Worm (Caenorhabditis elegans) whole organism, late embryonic: ENCODE results near the gene Y22D7AL.7.
A peak's percentile ranks its signal among the peaks of the same experiment; 100 is the strongest.

Experiments used
- C08G9.2 ChIP-seq: sonication (generic microtip); optimal IDR thresholded peaks from 2 replicates; lab custom pipeline; 2016; ENCODE audit warnings: mild to moderate bottlenecking, missing genetic modification characterization, moderate library complexity, missing compliant biosample characterization
- F13H6.1 ChIP-seq: sonication (generic microtip); optimal IDR thresholded peaks from 2 replicates; lab custom pipeline; 2016; ENCODE audit warnings: missing genetic modification characterization, missing compliant biosample characterization
- K02D7.2 ChIP-seq: sonication (generic microtip); optimal IDR thresholded peaks from 2 replicates; lab custom pipeline; 2017; ENCODE audit warnings: mild to moderate bottlenecking, missing genetic modification characterization, missing compliant biosample characterization
- T23F11.4 ChIP-seq: fragments of 200-800 bp; sonication (Bioruptor generic); optimal IDR thresholded peaks from 2 replicates; lab custom pipeline; 2018; ENCODE audit warnings: mild to moderate bottlenecking, missing genetic modification characterization, missing compliant biosample characterization
- ahr-1 ChIP-seq: sonication (generic microtip); optimal IDR thresholded peaks from 2 replicates; lab custom pipeline; 2016; ENCODE audit warnings: missing genetic modification characterization, missing compliant biosample characterization
- ama-1 ChIP-seq: fragments of 150-350 bp; optimal IDR thresholded peaks from 2 replicates; lab custom pipeline; 2014
- ceh-14 ChIP-seq: sonication (generic microtip); optimal IDR thresholded peaks from 2 replicates; lab custom pipeline; 2016; ENCODE audit warnings: missing genotype, missing genetic modification characterization, missing compliant biosample characterization
- ceh-18 ChIP-seq: sonication (generic microtip); optimal IDR thresholded peaks from 2 replicates; lab custom pipeline; 2016; ENCODE audit warnings: missing genetic modification characterization, missing compliant biosample characterization
- ceh-19 ChIP-seq: fragments of 200-800 bp; sonication (Bioruptor generic); optimal IDR thresholded peaks from 2 replicates; lab custom pipeline; 2018; ENCODE audit warnings: mild to moderate bottlenecking, missing genetic modification characterization, missing compliant biosample characterization
- ceh-2 ChIP-seq: sonication (generic microtip); optimal IDR thresholded peaks from 2 replicates; lab custom pipeline; 2016; ENCODE audit warnings: missing genotype, missing genetic modification characterization, missing compliant biosample characterization
- ceh-22 ChIP-seq: sonication (generic microtip); optimal IDR thresholded peaks from 2 replicates; lab custom pipeline; 2017; ENCODE audit warnings: missing biosample characterization, missing genetic modification characterization
- ceh-24 ChIP-seq: sonication (generic microtip); optimal IDR thresholded peaks from 2 replicates; lab custom pipeline; 2016; ENCODE audit warnings: mild to moderate bottlenecking, missing genetic modification characterization, missing compliant biosample characterization
- ceh-30 ChIP-seq: fragments of 150-350 bp; optimal IDR thresholded peaks from 2 replicates; lab custom pipeline; 2014; ENCODE audit warnings: missing biosample characterization, missing genetic modification characterization
- ceh-31 ChIP-seq: sonication (generic microtip); optimal IDR thresholded peaks from 2 replicates; lab custom pipeline; 2016; ENCODE audit warnings: missing genetic modification characterization, missing compliant biosample characterization
- ceh-34 ChIP-seq: sonication (generic microtip); optimal IDR thresholded peaks from 2 replicates; lab custom pipeline; 2016; ENCODE audit warnings: mild to moderate bottlenecking, missing genetic modification characterization, missing compliant biosample characterization
- ceh-45 ChIP-seq: fragments of 200-800 bp; sonication (Bioruptor generic); IDR thresholded peaks from 2 replicates; pipeline ENCODE4 v1.3.6; 2022; ENCODE audit warnings: missing genetic modification reagents, missing genetic modification characterization, missing compliant biosample characterization
- ceh-48 ChIP-seq: sonication (generic microtip); optimal IDR thresholded peaks from 2 replicates; lab custom pipeline; 2016; ENCODE audit warnings: missing genetic modification characterization, inconsistent platforms, missing compliant biosample characterization
- ceh-6 ChIP-seq: fragments of 200-800 bp; sonication (Bioruptor generic); optimal IDR thresholded peaks from 2 replicates; lab custom pipeline; 2018; ENCODE audit warnings: mild to moderate bottlenecking, missing genetic modification characterization, missing compliant biosample characterization
- dmd-4 ChIP-seq: sonication (generic microtip); optimal IDR thresholded peaks from 2 replicates; lab custom pipeline; 2016; ENCODE audit warnings: borderline replicate concordance, missing genetic modification characterization, missing compliant biosample characterization
- dve-1 ChIP-seq: sonication (generic microtip); optimal IDR thresholded peaks from 2 replicates; lab custom pipeline; 2017; ENCODE audit warnings: antibody characterized with exemption, mild to moderate bottlenecking, missing genetic modification characterization, missing compliant biosample characterization
- elt-2 ChIP-seq: sonication (generic microtip); optimal IDR thresholded peaks from 2 replicates; lab custom pipeline; 2016; ENCODE audit warnings: missing genetic modification reagents, missing genetic modification characterization, missing compliant biosample characterization
- ets-4 ChIP-seq: sonication (generic microtip); optimal IDR thresholded peaks from 2 replicates; lab custom pipeline; 2016; ENCODE audit warnings: missing genetic modification characterization, missing compliant biosample characterization
- eyg-1 ChIP-seq: sonication (generic microtip); optimal IDR thresholded peaks from 2 replicates; lab custom pipeline; 2016; ENCODE audit warnings: missing genotype, missing genetic modification characterization, missing compliant biosample characterization
- fax-1 ChIP-seq: sonication (generic microtip); optimal IDR thresholded peaks from 2 replicates; lab custom pipeline; 2016; ENCODE audit warnings: missing genotype, missing genetic modification characterization, missing compliant biosample characterization
- fkh-6 ChIP-seq: sonication (generic microtip); optimal IDR thresholded peaks from 2 replicates; lab custom pipeline; 2016; ENCODE audit warnings: missing genetic modification characterization, missing compliant biosample characterization
- hlh-13 ChIP-seq: fragments of 200-800 bp; sonication (Bioruptor generic); optimal IDR thresholded peaks from 2 replicates; lab custom pipeline; 2018; ENCODE audit warnings: mild to moderate bottlenecking, missing genetic modification characterization, missing compliant biosample characterization
- hlh-15 ChIP-seq: sonication (generic microtip); optimal IDR thresholded peaks from 2 replicates; lab custom pipeline; 2016; ENCODE audit warnings: missing genetic modification characterization, missing compliant biosample characterization
- hlh-30 ChIP-seq: sonication (generic microtip); optimal IDR thresholded peaks from 2 replicates; lab custom pipeline; 2017; ENCODE audit warnings: antibody characterized with exemption, missing genetic modification characterization, missing compliant biosample characterization; ENCODE audit not compliant: insufficient read depth
- hlh-6 ChIP-seq: sonication (generic microtip); optimal IDR thresholded peaks from 2 replicates; lab custom pipeline; 2016; ENCODE audit warnings: missing genotype, missing genetic modification characterization, missing compliant biosample characterization
- lim-6 ChIP-seq: sonication (generic microtip); optimal IDR thresholded peaks from 2 replicates; lab custom pipeline; 2016; ENCODE audit warnings: missing genetic modification characterization, missing compliant biosample characterization
- lin-11 ChIP-seq: fragments of 200-800 bp; sonication (Bioruptor generic); optimal IDR thresholded peaks from 2 replicates; lab custom pipeline; 2018; ENCODE audit warnings: mild to moderate bottlenecking, missing genetic modification characterization, missing compliant biosample characterization
- madf-2 ChIP-seq: sonication (generic microtip); optimal IDR thresholded peaks from 2 replicates; lab custom pipeline; 2017; ENCODE audit warnings: missing genetic modification characterization, missing compliant biosample characterization
- mec-3 ChIP-seq: sonication (generic microtip); optimal IDR thresholded peaks from 2 replicates; lab custom pipeline; 2016; ENCODE audit warnings: borderline replicate concordance, missing genetic modification characterization, missing compliant biosample characterization
- nfya-1 ChIP-seq: sonication (generic microtip); optimal IDR thresholded peaks from 2 replicates; lab custom pipeline; 2017; ENCODE audit warnings: missing genetic modification characterization, mild to moderate bottlenecking, missing compliant biosample characterization, antibody characterized with exemption, moderate library complexity
- nhr-232 ChIP-seq: sonication (generic microtip); optimal IDR thresholded peaks from 2 replicates; lab custom pipeline; 2016; ENCODE audit warnings: missing genetic modification characterization, missing compliant biosample characterization
- npax-4 ChIP-seq: sonication (generic microtip); optimal IDR thresholded peaks from 2 replicates; lab custom pipeline; 2016; ENCODE audit warnings: missing genetic modification characterization, missing compliant biosample characterization
- odd-2 ChIP-seq: sonication (generic microtip); optimal IDR thresholded peaks from 2 replicates; lab custom pipeline; 2017; ENCODE audit warnings: antibody characterized with exemption, mild to moderate bottlenecking, missing genetic modification characterization, missing compliant biosample characterization
- pat-9 ChIP-seq: fragments of 200-800 bp; sonication (Bioruptor generic); optimal IDR thresholded peaks from 2 replicates; lab custom pipeline; 2018; ENCODE audit warnings: mild to moderate bottlenecking, missing genetic modification characterization, moderate library complexity, missing compliant biosample characterization
- pax-1 ChIP-seq: fragments of 150-350 bp; optimal IDR thresholded peaks from 2 replicates; lab custom pipeline; 2014; ENCODE audit warnings: missing biosample characterization, missing genetic modification characterization
- pha-2 ChIP-seq: sonication (generic microtip); optimal IDR thresholded peaks from 2 replicates; lab custom pipeline; 2017; ENCODE audit warnings: mild to moderate bottlenecking, missing genetic modification characterization, missing compliant biosample characterization
- pqm-1 ChIP-seq: sonication (generic microtip); optimal IDR thresholded peaks from 2 replicates; lab custom pipeline; 2016; ENCODE audit warnings: missing genetic modification characterization, missing compliant biosample characterization
- pros-1 ChIP-seq: fragments of 150-350 bp; optimal IDR thresholded peaks from 2 replicates; lab custom pipeline; 2014; ENCODE audit warnings: missing biosample characterization, missing genetic modification reagents, missing genetic modification characterization
- sdc-2 ChIP-seq: sonication (generic microtip); optimal IDR thresholded peaks from 2 replicates; lab custom pipeline; 2016; ENCODE audit warnings: missing genotype, missing genetic modification characterization, missing compliant biosample characterization
- tbx-2 ChIP-seq: sonication (generic microtip); optimal IDR thresholded peaks from 2 replicates; lab custom pipeline; 2016; ENCODE audit warnings: missing genetic modification characterization, missing compliant biosample characterization
- tbx-7 ChIP-seq: sonication (generic microtip); optimal IDR thresholded peaks from 2 replicates; lab custom pipeline; 2016; ENCODE audit warnings: missing genotype, missing genetic modification characterization, missing compliant biosample characterization
- unc-42 ChIP-seq: sonication (generic microtip); optimal IDR thresholded peaks from 2 replicates; lab custom pipeline; 2016; ENCODE audit warnings: missing genotype, missing genetic modification characterization, missing compliant biosample characterization
- unc-86 ChIP-seq: sonication (generic microtip); optimal IDR thresholded peaks from 2 replicates; lab custom pipeline; 2016; ENCODE audit warnings: missing genetic modification characterization, missing compliant biosample characterization
- zip-5 ChIP-seq: sonication (generic microtip); optimal IDR thresholded peaks from 2 replicates; lab custom pipeline; 2016; ENCODE audit warnings: missing genetic modification characterization, missing compliant biosample characterization
- ztf-16 ChIP-seq: sonication (generic microtip); optimal IDR thresholded peaks from 2 replicates; lab custom pipeline; 2017; ENCODE audit warnings: missing genetic modification characterization, missing compliant biosample characterization

The Y22D7AL.7 gene

DNA sequence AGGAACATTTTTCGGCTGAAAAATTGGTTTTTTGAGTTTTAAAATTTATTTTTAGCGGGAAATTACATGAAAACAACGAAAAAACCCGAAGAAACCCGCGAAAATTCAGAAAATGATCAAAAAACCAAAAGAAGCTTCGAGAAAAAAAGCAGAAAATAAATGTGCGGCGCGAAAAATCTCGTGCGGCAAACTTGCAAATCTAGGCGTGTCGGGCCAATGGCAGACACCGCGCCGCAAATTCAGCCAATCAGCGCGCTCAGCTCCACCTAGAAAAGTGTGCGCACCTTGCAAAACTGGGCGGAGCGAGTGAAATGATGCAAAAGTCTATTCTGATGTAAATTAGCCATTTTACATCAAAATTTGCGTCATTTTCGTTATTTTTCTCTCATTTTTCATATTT, 42.4 kb downstream of the Y22D7AL.7 start, which contains the start of gene Y22D7AL.10 (continued):
- TF ChIP-seq zip-5 (peak; percentile 48), tbx-7 (tag; lab: Kevin White, UChicago) (peak; percentile 66), pros-1 (peak; percentile 18), F13H6.1 (peak; percentile 80), ama-1 (lab: Kevin White, UChicago) (no peak), ztf-16 (tag; lab: Kevin White, UChicago) (peak; percentile 89), ceh-6 (peak; percentile 66), ahr-1 (tag; lab: Kevin White, UChicago) (peak; percentile 59), ceh-31 (tag; lab: Kevin White, UChicago) (peak; percentile 95), pax-1 (tag; lab: Kevin White, UChicago) (peak; percentile 93), pqm-1 (tag; lab: Kevin White, UChicago) (peak; percentile 80), nhr-232 (tag; lab: Kevin White, UChicago) (peak; percentile 59), odd-2 (peak; percentile 45), ceh-19 (GFP tag; lab: Kevin White, UChicago) (peak; percentile 87), T23F11.4 (GFP tag; lab: Kevin White, UChicago) (peak; percentile 72), lin-11 (tag; lab: Kevin White, UChicago) (peak; percentile 67), hlh-6 (tag; lab: Kevin White, UChicago) (peak; percentile 82), unc-86 (tag; lab: Kevin White, UChicago) (peak; percentile 94), ceh-48 (tag; lab: Kevin White, UChicago) (peak; percentile 51), tbx-2 (peak; percentile 97), dmd-4 (peak; percentile 41), K02D7.2 (peak; percentile 82), C08G9.2 (tag; lab: Kevin White, UChicago) (peak; percentile 85), pat-9 (peak; percentile 91), ceh-30 (tag; lab: Kevin White, UChicago) (no peak), ceh-18 (tag; lab: Kevin White, UChicago) (peak; percentile 97), madf-2 (peak; percentile 72), ceh-34 (peak; percentile 95), ceh-45 (GFP tag; lab: Robert Waterston, UW) (0 out of 2 replicates have a peak, but pooled peaks have one; percentile 63), ceh-22 (tag; lab: Kevin White, UChicago) (peak; percentile 21), npax-4 (tag; lab: Kevin White, UChicago) (peak; percentile 36), ceh-14 (tag; lab: Kevin White, UChicago) (peak; percentile 90), eyg-1 (tag; lab: Kevin White, UChicago) (peak; percentile 83), pha-2 (peak; percentile 84), fax-1 (tag; lab: Kevin White, UChicago) (peak; percentile 80), hlh-15 (tag; lab: Kevin White, UChicago) (peak; percentile 7), ceh-24 (peak; percentile 16), nfya-1 (tag; lab: Kevin White, UChicago) (peak; percentile 100), unc-42 (peak; percentile 89), ets-4 (tag; lab: Kevin White, UChicago) (peak; percentile 49), lim-6 (tag; lab: Kevin White, UChicago) (peak; percentile 57), hlh-13 (peak; percentile 28), dve-1 (tag; lab: Kevin White, UChicago) (peak; percentile 83), fkh-6 (tag; lab: Kevin White, UChicago) (peak; percentile 76), hlh-30 (tag; lab: Kevin White, UChicago) (peak; percentile 81)

DNA sequence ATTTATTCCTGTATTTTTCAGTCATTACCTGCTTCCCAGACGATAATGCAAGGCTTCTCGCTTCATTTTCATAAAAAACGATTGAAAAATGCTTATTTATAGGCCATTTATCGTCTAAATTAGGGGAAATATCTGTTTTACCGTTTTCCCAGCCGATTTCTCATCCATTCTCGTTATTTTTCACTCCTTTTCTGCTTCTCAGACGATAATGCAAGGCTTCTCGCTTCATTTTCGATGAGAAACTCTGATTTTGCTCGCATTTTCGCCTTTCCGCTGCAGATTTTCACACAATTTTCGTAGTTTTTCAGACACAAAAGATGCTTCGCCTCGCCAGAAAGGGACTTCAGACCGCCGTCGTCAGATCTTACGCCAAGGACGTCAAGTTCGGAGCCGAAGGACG, 42.9 kb downstream of the Y22D7AL.7 start, which contains the start of gene hsp-60:
hsp-60 (plus strand) TSS at position 301 of the 400 bp plus-strand sequence.
- TF ChIP-seq ceh-18 (tag; lab: Kevin White, UChicago): no peak
- no peak for TF ChIP-seq mec-3 (tag; lab: Kevin White, UChicago)
- no peak for TF ChIP-seq elt-2 (tag; lab: Kevin White, UChicago)
- TF ChIP-seq tbx-2: no peak
- TF ChIP-seq sdc-2 (tag; lab: Kevin White, UChicago): no peak
- no peak for TF ChIP-seq C08G9.2 (tag; lab: Kevin White, UChicago)
- no peak for TF ChIP-seq ceh-14 (tag; lab: Kevin White, UChicago)
- no peak for TF ChIP-seq pros-1
- TF ChIP-seq ceh-2 (tag; lab: Kevin White, UChicago): no peak
- TF ChIP-seq, all 69 proteins: peak for 0
